Worm (Caenorhabditis elegans) whole organism, L4 larva: ENCODE results near the gene Y54G2A.52.

Experiments used
- ama-1 ChIP-seq: fragments of 150-350 bp; optimal IDR thresholded peaks from 2 replicates; lab custom pipeline; 2014; ENCODE audit warnings: inconsistent platforms, mixed read lengths
- attf-4 ChIP-seq: sonication (generic microtip); optimal IDR thresholded peaks from 3 replicates; lab custom pipeline; 2017; ENCODE audit warnings: missing biosample characterization, missing genetic modification characterization
- ceh-82 ChIP-seq: sonication (generic microtip); optimal IDR thresholded peaks from 2 replicates; lab custom pipeline; 2017; ENCODE audit warnings: missing biosample characterization, missing genetic modification characterization
- dpl-1 ChIP-seq: fragments of 150-350 bp; optimal IDR thresholded peaks from 2 replicates; lab custom pipeline; 2014; ENCODE audit warnings: missing biosample characterization, missing genetic modification reagents, missing genetic modification characterization
- fkh-10 ChIP-seq: fragments of 150-350 bp; optimal IDR thresholded peaks from 2 replicates; lab custom pipeline; 2014; ENCODE audit warnings: missing biosample characterization, missing genetic modification reagents, missing genetic modification characterization
- lin-29 ChIP-seq: fragments of 200-800 bp; sonication (Bioruptor generic); IDR thresholded peaks from 2 replicates; pipeline ENCODE4 v1.3.6; 2022; ENCODE audit warnings: missing genetic modification reagents, missing genetic modification characterization, missing compliant biosample characterization
- nhr-10 ChIP-seq: fragments of 150-350 bp; optimal IDR thresholded peaks from 2 replicates; lab custom pipeline; 2014; ENCODE audit warnings: missing biosample characterization, missing genetic modification characterization
- unc-62 ChIP-seq, 3 experiments: fragments of 150-350 bp in 1 of 3; sonication (generic microtip); optimal IDR thresholded peaks in 2 of 3; peaks in 1 of 3; 1 replicate in 1 of 3; 2 replicates in 2 of 3; lab custom pipeline; 2014 to 2017; ENCODE audit warnings: missing biosample characterization in 3 of 3, missing genetic modification characterization in 3 of 3, missing genetic modification reagents in 3 of 3, missing genotype in 1 of 3
- ztf-11 ChIP-seq: fragments of 150-350 bp; optimal IDR thresholded peaks from 2 replicates; lab custom pipeline; 2014; ENCODE audit warnings: missing biosample characterization, missing genetic modification characterization

DNA sequence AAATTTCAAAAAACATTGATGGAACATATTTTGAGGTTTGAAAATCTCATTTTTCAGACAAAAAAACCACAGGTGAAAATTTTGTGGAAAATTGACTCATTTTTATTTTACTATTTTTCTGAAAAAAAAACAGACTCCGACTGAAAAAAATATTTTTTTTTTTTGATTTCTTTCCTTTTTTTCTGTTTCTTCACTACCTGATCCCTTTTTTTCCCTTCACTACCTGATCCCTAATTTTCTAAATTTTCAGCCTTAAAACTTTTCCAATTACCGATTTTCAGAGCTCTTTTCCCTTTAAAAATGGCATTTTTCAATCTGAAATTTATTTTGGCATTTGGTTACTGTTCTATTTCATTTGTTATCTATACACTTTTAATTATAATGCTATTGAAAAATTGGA lies 36.1 kb downstream of the Y54G2A.52 start, which contains the start of gene Y54G2A.77:
- TF ChIP-seq ztf-11 (tag; lab: Kevin White, UChicago) (no peak), lin-29 (no peak), nhr-10 (tag; lab: Kevin White, UChicago) (no peak), dpl-1 (GFP tag; lab: Kevin White, UChicago) (no peak), ceh-82 (tag; lab: Kevin White, UChicago) (no peak), fkh-10 (no peak), ama-1 (lab: Kevin White, UChicago) (no peak), unc-62 (GFP tag; optimal IDR thresholded peaks at IDR 0.05 in 1 of 2; lab: Kevin White, UChicago) (no peak), unc-62 (tag; optimal IDR thresholded peaks at IDR 0.05; lab: Kevin White, UChicago) (no peak), attf-4 (tag; lab: Kevin White, UChicago) (no peak)
